Fruit fly (Drosophila melanogaster) whole organism, adult: ENCODE measurements around the gene CG44428.
A peak's percentile ranks its signal among the peaks of the same experiment; 100 is the strongest.

Experiments used
- CG11617 ChIP-seq: fragments of 200-800 bp; sonication (Bioruptor generic); optimal IDR thresholded peaks from 2 replicates; lab custom pipeline; 2017; ENCODE audit warnings: mild to moderate bottlenecking, missing biosample characterization, missing genetic modification reagents, missing genetic modification characterization
- CG12768 ChIP-seq: fragments of 200-800 bp; sonication (Bioruptor generic); optimal IDR thresholded peaks from 2 replicates; lab custom pipeline; 2017; ENCODE audit warnings: missing biosample characterization, missing genetic modification characterization, mild to moderate bottlenecking, moderate library complexity, missing genetic modification reagents
- CG14711 ChIP-seq: fragments of 200-800 bp; sonication (Bioruptor generic); optimal IDR thresholded peaks from 2 replicates; lab custom pipeline; 2018; ENCODE audit warnings: missing biosample characterization, mild to moderate bottlenecking, missing genetic modification characterization, moderate library complexity
- CG1620 ChIP-seq: fragments of 200-800 bp; sonication (Bioruptor generic); optimal IDR thresholded peaks from 2 replicates; lab custom pipeline; 2016; ENCODE audit warnings: missing biosample characterization, missing genetic modification characterization
- CG33017 ChIP-seq: fragments of 200-800 bp; sonication (Bioruptor generic); optimal IDR thresholded peaks from 2 replicates; lab custom pipeline; 2018; ENCODE audit warnings: missing biosample characterization, mild to moderate bottlenecking, missing genetic modification characterization, moderate library complexity
- CG5204 ChIP-seq: fragments of 200-800 bp; sonication (Bioruptor generic); optimal IDR thresholded peaks from 2 replicates; lab custom pipeline; 2016; ENCODE audit warnings: missing biosample characterization, missing genetic modification characterization
- CG7045 ChIP-seq: fragments of 200-800 bp; sonication (Bioruptor generic); optimal IDR thresholded peaks from 2 replicates; lab custom pipeline; 2017; ENCODE audit warnings: missing biosample characterization, mild to moderate bottlenecking, missing genetic modification characterization
- CG7101 ChIP-seq: fragments of 200-800 bp; sonication (Bioruptor generic); optimal IDR thresholded peaks from 2 replicates; lab custom pipeline; 2018; ENCODE audit warnings: missing biosample characterization, mild to moderate bottlenecking, missing genetic modification characterization, moderate library complexity
- cic ChIP-seq: fragments of 200-800 bp; sonication (Bioruptor generic); optimal IDR thresholded peaks from 2 replicates; lab custom pipeline; 2017; ENCODE audit warnings: missing biosample characterization, mild to moderate bottlenecking, missing genetic modification characterization, moderate library complexity
- kay ChIP-seq: fragments of 200-800 bp; sonication (Bioruptor generic); peaks from one replicate; lab custom pipeline; 2016; ENCODE audit warnings: missing biosample characterization, missing genetic modification characterization, borderline replicate concordance
- pad ChIP-seq: fragments of 200-800 bp; sonication (Bioruptor generic); optimal IDR thresholded peaks from 3 replicates; lab custom pipeline; 2017; ENCODE audit warnings: missing biosample characterization, missing genetic modification characterization, mild to moderate bottlenecking, moderate library complexity, missing genetic modification reagents
- toe ChIP-seq: fragments of 200-800 bp; sonication (Bioruptor generic); optimal IDR thresholded peaks from 2 replicates; lab custom pipeline; 2016; ENCODE audit warnings: missing biosample characterization, missing genetic modification characterization

DNA sequence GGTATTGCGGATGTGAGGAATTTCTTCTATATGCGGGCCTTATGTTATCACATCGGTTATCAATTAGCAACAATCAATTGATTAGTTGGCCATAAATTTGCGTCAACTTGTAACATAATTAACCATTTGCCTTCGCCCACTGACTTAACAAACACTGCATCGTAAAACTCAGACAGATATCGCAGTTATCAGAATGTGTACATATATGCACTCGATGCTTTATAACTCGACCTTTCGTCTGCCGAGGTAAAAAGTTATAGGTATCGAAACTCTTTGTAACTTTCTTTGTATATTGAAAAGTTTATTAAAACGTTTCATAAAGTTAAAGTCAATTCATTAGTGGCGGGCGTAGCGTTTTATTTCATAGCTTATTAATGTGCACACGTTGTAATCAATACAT lies 33.0 kb upstream of the CG44428 start:
- TF ChIP-seq CG7045 (GFP tag; lab: Kevin White, UChicago) (no peak), CG12768 (no peak), CG5204 (GFP tag; lab: Kevin White, UChicago) (no peak), CG7101 (tag; lab: Kevin White, UChicago) (no peak), kay (peak; percentile 54), pad (GFP tag; lab: Kevin White, UChicago) (no peak), CG14711 (tag; lab: Kevin White, UChicago) (no peak), CG33017 (tag; lab: Kevin White, UChicago) (no peak), cic (GFP tag; lab: Kevin White, UChicago) (no peak), CG11617 (no peak), CG1620 (GFP tag; lab: Kevin White, UChicago) (no peak), toe (GFP tag; lab: Kevin White, UChicago) (no peak)
